Fruit fly (Drosophila melanogaster) whole organism, embryonic: ENCODE measurements around the gene mRpS35.

ENCODE experiments used
- Atf-2 ChIP-seq: fragments of 200-800 bp; sonication (Bioruptor generic); optimal IDR thresholded peaks from 2 replicates; lab custom pipeline; 2016; ENCODE audit warnings: missing biosample characterization, missing genetic modification characterization
- B-H2 ChIP-seq: fragments of 200-800 bp; sonication (Bioruptor generic); optimal IDR thresholded peaks from 2 replicates; lab custom pipeline; 2018; ENCODE audit warnings: missing biosample characterization, mild to moderate bottlenecking, missing genetic modification characterization
- CG10147 ChIP-seq: fragments of 200-800 bp; sonication (Bioruptor generic); optimal IDR thresholded peaks from 2 replicates; lab custom pipeline; 2019; ENCODE audit warnings: missing biosample characterization, mild to moderate bottlenecking, missing genetic modification characterization, moderate library complexity
- CG10565 ChIP-seq: fragments of 200-800 bp; sonication (Bioruptor generic); optimal IDR thresholded peaks from 3 replicates; lab custom pipeline; 2016; ENCODE audit warnings: missing biosample characterization, mild to moderate bottlenecking, missing genetic modification characterization
- CG10959 ChIP-seq: fragments of 200-800 bp; sonication (Bioruptor generic); IDR thresholded peaks from 2 replicates; pipeline ENCODE4 v1.3.6; 2022; ENCODE audit warnings: missing biosample characterization, missing genetic modification characterization
- CG11723 ChIP-seq: fragments of 200-800 bp; sonication (Bioruptor generic); optimal IDR thresholded peaks from 2 replicates; lab custom pipeline; 2017; ENCODE audit warnings: missing biosample characterization, mild to moderate bottlenecking, missing genetic modification characterization
- CG12236 ChIP-seq: fragments of 200-800 bp; sonication (Bioruptor generic); optimal IDR thresholded peaks from 2 replicates; lab custom pipeline; 2016; ENCODE audit warnings: missing biosample characterization, missing genetic modification characterization
- CG12299 ChIP-seq: fragments of 200-800 bp; sonication (Bioruptor generic); optimal IDR thresholded peaks from 2 replicates; lab custom pipeline; 2018; ENCODE audit warnings: missing biosample characterization, mild to moderate bottlenecking, missing genetic modification characterization
- CG12942 ChIP-seq: fragments of 200-800 bp; sonication (Bioruptor generic); optimal IDR thresholded peaks from 3 replicates; lab custom pipeline; 2016; ENCODE audit warnings: missing biosample characterization, missing genetic modification characterization
- CG1602 ChIP-seq: fragments of 200-800 bp; sonication (Bioruptor generic); optimal IDR thresholded peaks from 3 replicates; lab custom pipeline; 2016; ENCODE audit warnings: missing biosample characterization, missing genetic modification characterization
- CG2202 ChIP-seq: fragments of 200-800 bp; sonication (Bioruptor generic); optimal IDR thresholded peaks from 2 replicates; lab custom pipeline; 2018; ENCODE audit warnings: missing biosample characterization, mild to moderate bottlenecking, missing genetic modification characterization
- CG33557 ChIP-seq: fragments of 200-800 bp; sonication (Bioruptor generic); optimal IDR thresholded peaks from 2 replicates; lab custom pipeline; 2019; ENCODE audit warnings: missing biosample characterization, mild to moderate bottlenecking, missing genetic modification characterization, moderate library complexity
- CG4328 ChIP-seq: fragments of 200-800 bp; sonication (Bioruptor generic); optimal IDR thresholded peaks from 3 replicates; lab custom pipeline; 2017; ENCODE audit warnings: missing biosample characterization, missing genetic modification reagents, missing genetic modification characterization
- CG6654 ChIP-seq: fragments of 200-800 bp; sonication (Bioruptor generic); optimal IDR thresholded peaks from 2 replicates; lab custom pipeline; 2017; ENCODE audit warnings: missing biosample characterization, mild to moderate bottlenecking, missing genetic modification characterization
- CG6689 ChIP-seq: fragments of 200-800 bp; sonication (Bioruptor generic); IDR thresholded peaks from 2 replicates; pipeline ENCODE4 v1.3.6; 2022; ENCODE audit warnings: missing biosample characterization, missing genetic modification characterization
- CG7271 ChIP-seq: fragments of 200-800 bp; sonication (Bioruptor generic); optimal IDR thresholded peaks from 2 replicates; lab custom pipeline; 2018; ENCODE audit warnings: missing biosample characterization, mild to moderate bottlenecking, missing genetic modification characterization, moderate library complexity
- CG7745 ChIP-seq: fragments of 200-800 bp; sonication (Bioruptor generic); optimal IDR thresholded peaks from 2 replicates; lab custom pipeline; 2018; ENCODE audit warnings: missing biosample characterization, mild to moderate bottlenecking, missing genetic modification characterization, moderate library complexity
- CG7987 ChIP-seq: fragments of 200-800 bp; sonication (Bioruptor generic); optimal IDR thresholded peaks from 2 replicates; lab custom pipeline; 2018; ENCODE audit warnings: missing biosample characterization, mild to moderate bottlenecking, missing genetic modification characterization, moderate library complexity
- CG9215 ChIP-seq: fragments of 200-800 bp; sonication (Bioruptor generic); IDR thresholded peaks from 2 replicates; pipeline ENCODE4 v1.3.6; 2022; ENCODE audit warnings: missing biosample characterization, missing genetic modification characterization
- CG9727 ChIP-seq: fragments of 200-800 bp; sonication (Bioruptor generic); optimal IDR thresholded peaks from 3 replicates; lab custom pipeline; 2017; ENCODE audit warnings: missing biosample characterization, mild to moderate bottlenecking, missing genetic modification characterization
- Camta ChIP-seq: fragments of 200-800 bp; sonication (Bioruptor generic); optimal IDR thresholded peaks from 2 replicates; lab custom pipeline; 2016; ENCODE audit warnings: missing biosample characterization, missing genetic modification characterization
- D19B ChIP-seq: fragments of 200-800 bp; sonication (Bioruptor generic); optimal IDR thresholded peaks from 2 replicates; lab custom pipeline; 2017; ENCODE audit warnings: missing biosample characterization, mild to moderate bottlenecking, missing genetic modification characterization
- Doc2 ChIP-seq: fragments of 200-800 bp; sonication (Bioruptor generic); IDR thresholded peaks from 2 replicates; pipeline ENCODE4 v1.3.6; 2022; ENCODE audit warnings: missing biosample characterization, missing genetic modification characterization
- Hand ChIP-seq: fragments of 200-800 bp; sonication (Bioruptor generic); optimal IDR thresholded peaks from 2 replicates; lab custom pipeline; 2017; ENCODE audit warnings: mild to moderate bottlenecking, missing biosample characterization, missing genetic modification reagents, missing genetic modification characterization
- HmgD ChIP-seq: fragments of 200-800 bp; sonication (Bioruptor generic); optimal IDR thresholded peaks from 3 replicates; lab custom pipeline; 2016; ENCODE audit warnings: missing biosample characterization, missing genetic modification characterization
- Hsf ChIP-seq: fragments of 200-800 bp; sonication (Bioruptor generic); optimal IDR thresholded peaks from 3 replicates; lab custom pipeline; 2016; ENCODE audit warnings: missing biosample characterization, missing genetic modification characterization
- MTF-1 ChIP-seq: fragments of 200-800 bp; sonication (Bioruptor generic); optimal IDR thresholded peaks from 2 replicates; lab custom pipeline; 2018; ENCODE audit warnings: missing biosample characterization, mild to moderate bottlenecking, missing genetic modification characterization, borderline replicate concordance
- Max ChIP-seq: fragments of 200-800 bp; sonication (Bioruptor generic); optimal IDR thresholded peaks from 2 replicates; lab custom pipeline; 2016; ENCODE audit warnings: missing biosample characterization, mild to moderate bottlenecking, missing genetic modification characterization
- Nf-YA ChIP-seq: fragments of 200-800 bp; sonication (Bioruptor generic); IDR thresholded peaks from 2 replicates; pipeline ENCODE4 v1.3.6; 2022; ENCODE audit warnings: missing biosample characterization, missing genetic modification characterization
- Nf-YC ChIP-seq: fragments of 200-800 bp; optimal IDR thresholded peaks from 3 replicates; lab custom pipeline; 2019; ENCODE audit warnings: missing biosample characterization, mild to moderate bottlenecking, missing genetic modification characterization, moderate library complexity
- PHDP ChIP-seq: fragments of 200-800 bp; sonication (Bioruptor generic); optimal IDR thresholded peaks from 3 replicates; lab custom pipeline; 2018; ENCODE audit warnings: missing biosample characterization, mild to moderate bottlenecking, missing genetic modification characterization, moderate library complexity
- ab ChIP-seq: fragments of 200-800 bp; sonication (Bioruptor generic); optimal IDR thresholded peaks from 2 replicates; lab custom pipeline; 2016; ENCODE audit warnings: missing biosample characterization, missing genetic modification characterization
- ap ChIP-seq: fragments of 200-800 bp; sonication (Bioruptor generic); IDR thresholded peaks from 2 replicates; pipeline ENCODE4 v1.3.6; 2022; ENCODE audit warnings: missing biosample characterization, missing genetic modification characterization
- ase ChIP-seq: fragments of 200-800 bp; sonication (Bioruptor generic); IDR thresholded peaks from 3 replicates; pipeline ENCODE4 v1.3.6; 2022; ENCODE audit warnings: missing biosample characterization, missing genetic modification characterization
- ash1 ChIP-seq: fragments of 200-800 bp; sonication (Bioruptor generic); optimal IDR thresholded peaks from 2 replicates; lab custom pipeline; 2018; ENCODE audit warnings: missing biosample characterization, mild to moderate bottlenecking, missing genetic modification characterization
- fd3F ChIP-seq: fragments of 200-800 bp; sonication (Bioruptor generic); optimal IDR thresholded peaks from 2 replicates; lab custom pipeline; 2018; ENCODE audit warnings: missing biosample characterization, mild to moderate bottlenecking, missing genetic modification characterization, moderate library complexity
- ind ChIP-seq: fragments of 200-800 bp; sonication (Bioruptor generic); optimal IDR thresholded peaks from 3 replicates; lab custom pipeline; 2016; ENCODE audit warnings: missing biosample characterization, missing genetic modification characterization
- jigr1 ChIP-seq: fragments of 200-800 bp; sonication (Bioruptor generic); IDR thresholded peaks from 3 replicates; pipeline ENCODE4 v1.3.6; 2022; ENCODE audit warnings: missing biosample characterization, missing genetic modification characterization
- lbe ChIP-seq: fragments of 200-800 bp; sonication (Bioruptor generic); optimal IDR thresholded peaks from 2 replicates; lab custom pipeline; 2016; ENCODE audit warnings: missing biosample characterization, mild to moderate bottlenecking, missing genetic modification characterization
- lilli ChIP-seq: fragments of 200-800 bp; sonication (Bioruptor generic); optimal IDR thresholded peaks from 3 replicates; lab custom pipeline; 2016; ENCODE audit warnings: missing biosample characterization, missing genetic modification characterization
- lola ChIP-seq, 3 experiments: fragments of >200 bp in 2 of 3; fragments of 200-800 bp in 1 of 3; sonication (Bioruptor generic) in 1 of 3; optimal IDR thresholded peaks; 2 replicates each; lab custom pipeline; 2017 to 2019; ENCODE audit warnings: missing biosample characterization in 3 of 3, missing genetic modification characterization in 3 of 3, mild to moderate bottlenecking in 1 of 3, moderate library complexity in 1 of 3
- maf-S ChIP-seq: fragments of 200-800 bp; sonication (Bioruptor generic); optimal IDR thresholded peaks from 2 replicates; lab custom pipeline; 2016; ENCODE audit warnings: missing biosample characterization, missing genetic modification characterization
- oc ChIP-seq: fragments of 200-800 bp; sonication (Bioruptor generic); optimal IDR thresholded peaks from 2 replicates; lab custom pipeline; 2018; ENCODE audit warnings: missing biosample characterization, mild to moderate bottlenecking, missing genetic modification characterization, moderate library complexity
- odd ChIP-seq: fragments of 200-800 bp; sonication (Bioruptor generic); optimal IDR thresholded peaks from 2 replicates; lab custom pipeline; 2017; ENCODE audit warnings: missing biosample characterization, mild to moderate bottlenecking, missing genetic modification characterization
- prd ChIP-seq, 3 experiments: fragments of >200 bp in 2 of 3; fragments of 200-800 bp in 1 of 3; sonication (Bioruptor generic) in 1 of 3; optimal IDR thresholded peaks in 2 of 3; IDR thresholded peaks in 1 of 3; 2 replicates in 2 of 3; 3 replicates in 1 of 3; pipeline versions ENCODE4 v1.3.6 to Lab custom; 2017 to 2022; ENCODE audit warnings: missing biosample characterization in 1 of 3, missing genetic modification characterization in 1 of 3
- pzg ChIP-seq: fragments of 200-800 bp; sonication (Bioruptor generic); optimal IDR thresholded peaks from 3 replicates; lab custom pipeline; 2018; ENCODE audit warnings: missing biosample characterization, mild to moderate bottlenecking, missing genetic modification characterization, moderate library complexity
- repo ChIP-seq: fragments of 200-800 bp; sonication (Bioruptor generic); optimal IDR thresholded peaks from 2 replicates; lab custom pipeline; 2016; ENCODE audit warnings: missing biosample characterization, missing genetic modification characterization
- sens ChIP-seq: fragments of 200-800 bp; sonication (Bioruptor generic); peaks from one replicate; lab custom pipeline; 2016; ENCODE audit warnings: missing biosample characterization, missing genetic modification characterization
- so ChIP-seq: fragments of 200-800 bp; sonication (Bioruptor generic); IDR thresholded peaks from 3 replicates; pipeline ENCODE4 v1.3.6; 2022; ENCODE audit warnings: missing biosample characterization, missing genetic modification characterization
- toy ChIP-seq: fragments of 200-800 bp; sonication (Bioruptor generic); IDR thresholded peaks from 2 replicates; pipeline ENCODE4 v1.3.6; 2022; ENCODE audit warnings: missing biosample characterization, missing genetic modification characterization

mRpS35 gene

DNA sequence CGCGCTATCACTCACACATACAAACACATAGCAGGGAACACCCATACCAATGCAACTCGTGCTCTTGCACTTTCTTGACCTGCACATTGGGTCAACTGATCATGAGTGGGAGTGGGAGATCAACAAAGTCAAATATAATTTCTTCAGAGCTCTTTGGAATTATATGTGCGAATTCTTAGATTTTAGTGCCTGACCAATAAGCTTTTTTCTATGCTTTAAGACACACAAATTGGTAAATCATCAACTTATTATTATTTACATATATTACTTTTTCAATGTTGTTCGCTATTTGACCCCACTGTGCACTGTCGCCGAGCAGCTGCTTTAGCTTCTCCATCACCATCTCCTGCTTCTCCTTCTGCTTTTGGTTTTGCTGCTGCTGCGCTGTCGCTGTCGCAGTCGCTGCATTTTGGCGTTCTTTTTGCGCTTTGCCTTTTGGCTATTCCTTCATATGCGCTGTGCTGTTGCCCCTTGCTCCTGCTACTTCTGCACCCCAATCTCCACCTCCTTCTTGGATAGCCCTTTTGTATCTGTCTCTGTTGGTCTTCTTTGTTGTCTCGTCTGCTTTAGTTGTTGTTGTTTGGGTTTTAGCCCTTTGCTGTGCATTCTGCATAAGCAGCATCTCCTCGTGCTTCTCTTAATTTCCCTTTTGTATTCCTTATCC lies 43.5 kb downstream of the mRpS35 start (continued):
- TF ChIP-seq sens, result peak; percentile 87
- TF ChIP-seq oc (tag; lab: Kevin White, UChicago), result peak; percentile 14
- TF ChIP-seq Nf-YC (tag; lab: Kevin White, UChicago), result no peak
- TF ChIP-seq CG33557 (GFP tag; lab: Kevin White, UChicago), result peak; percentile 52
- TF ChIP-seq Nf-YA, result no peak
- TF ChIP-seq lbe (GFP tag; lab: Kevin White, UChicago), result peak; percentile 97
- no peak for TF ChIP-seq so (GFP tag; lab: Robert Waterston, UW)
- no peak for TF ChIP-seq Doc2
- TF ChIP-seq Camta (GFP tag; lab: Kevin White, UChicago), result no peak
- no peak for TF ChIP-seq ash1
- TF ChIP-seq ase (GFP tag; lab: Robert Waterston, UW), result no peak
- TF ChIP-seq CG11723, result no peak
- no peak for TF ChIP-seq maf-S (GFP tag; lab: Kevin White, UChicago)
- no peak for TF ChIP-seq CG10565 (GFP tag; lab: Kevin White, UChicago)
- TF ChIP-seq CG7271, result no peak
- TF ChIP-seq lola (GFP tag; optimal IDR thresholded peaks at IDR 0.05; lab: Kevin White, UChicago), result peak in 1 of 3 experiments; percentile 66
- no peak for TF ChIP-seq D19B (GFP tag; lab: Kevin White, UChicago)
- no peak for TF ChIP-seq CG7987 (GFP tag; lab: Kevin White, UChicago)
- TF ChIP-seq CG7745 (tag; lab: Kevin White, UChicago), result no peak
- TF ChIP-seq ind, result peak; percentile 24
- TF ChIP-seq ap (GFP tag; lab: Robert Waterston, UW), result no peak
- TF ChIP-seq CG10959 (GFP tag; lab: Robert Waterston, UW), result no peak
- TF ChIP-seq HmgD (GFP tag; lab: Kevin White, UChicago), result no peak
- no peak for TF ChIP-seq CG12236 (GFP tag; lab: Kevin White, UChicago)
- no peak for TF ChIP-seq ab (GFP tag; lab: Kevin White, UChicago)
- peak; percentile 40 for TF ChIP-seq Max (GFP tag; lab: Kevin White, UChicago)
- no peak for TF ChIP-seq CG12942
- TF ChIP-seq lilli (GFP tag; lab: Kevin White, UChicago), result peak; percentile 19
- TF ChIP-seq CG2202 (tag; lab: Kevin White, UChicago), result peak; percentile 62
- no peak for TF ChIP-seq toy (GFP tag; lab: Robert Waterston, UW)
- no peak for TF ChIP-seq Hand
- TF ChIP-seq CG9215 (GFP tag; lab: Robert Waterston, UW), result no peak
- TF ChIP-seq CG6689 (GFP tag; lab: Robert Waterston, UW), result peak; percentile 59
- TF ChIP-seq fd3F (GFP tag; lab: Kevin White, UChicago), result no peak
- peak; percentile 54 for TF ChIP-seq PHDP (tag; lab: Kevin White, UChicago)
- no peak for TF ChIP-seq CG4328
- peak; percentile 15 for TF ChIP-seq CG1602 (GFP tag; lab: Kevin White, UChicago)
- TF ChIP-seq repo (GFP tag; lab: Kevin White, UChicago), result no peak
- no peak for TF ChIP-seq CG12299 (tag; lab: Kevin White, UChicago)
- TF ChIP-seq MTF-1 (GFP tag; lab: Kevin White, UChicago), result no peak
- no peak for TF ChIP-seq CG10147 (GFP tag; lab: Kevin White, UChicago)
- peak; percentile 48 for TF ChIP-seq CG9727 (GFP tag; lab: Kevin White, UChicago)
- no peak for TF ChIP-seq pzg (GFP tag; lab: Kevin White, UChicago)
- TF ChIP-seq Hsf (GFP tag; lab: Kevin White, UChicago), result peak; percentile 26
- no peak for TF ChIP-seq prd (optimal IDR thresholded peaks at IDR 0.05; lab: Kevin White, UChicago)
- peak; percentile 61; the same call in 2 of the 3 replicates for TF ChIP-seq prd (GFP tag; IDR thresholded peaks at IDR 0.05; lab: Robert Waterston, UW)
- no peak for TF ChIP-seq odd (GFP tag; lab: Kevin White, UChicago)
- no peak for TF ChIP-seq Atf-2 (GFP tag; lab: Kevin White, UChicago)
- peak; percentile 57 for TF ChIP-seq CG6654 (GFP tag; lab: Kevin White, UChicago)
- no peak for TF ChIP-seq jigr1 (GFP tag; lab: Robert Waterston, UW)
- no peak for TF ChIP-seq B-H2 (GFP tag; lab: Kevin White, UChicago)
